Fruit fly (Drosophila melanogaster) whole organism, embryonic: ENCODE data around the gene CG11970.

Experiments used
- ATbp ChIP-seq: fragments of 200-800 bp; sonication (Bioruptor generic); optimal IDR thresholded peaks from 2 replicates; lab custom pipeline; 2017; ENCODE audit warnings: missing biosample characterization, mild to moderate bottlenecking, missing genetic modification characterization, missing genetic modification reagents
- C15 ChIP-seq: fragments of 200-800 bp; sonication (Bioruptor generic); IDR thresholded peaks from 3 replicates; pipeline ENCODE4 v1.3.6; 2022; ENCODE audit warnings: missing biosample characterization, missing genetic modification characterization
- CG10147 ChIP-seq: fragments of 200-800 bp; sonication (Bioruptor generic); optimal IDR thresholded peaks from 2 replicates; lab custom pipeline; 2019; ENCODE audit warnings: missing biosample characterization, mild to moderate bottlenecking, missing genetic modification characterization, moderate library complexity
- CG11695 ChIP-seq: fragments of 200-800 bp; sonication (Bioruptor generic); IDR thresholded peaks from 3 replicates; pipeline ENCODE4 v1.3.6; 2022; ENCODE audit warnings: missing biosample characterization, missing genetic modification characterization
- CG12769 ChIP-seq: fragments of 200-800 bp; sonication (Bioruptor generic); optimal IDR thresholded peaks from 2 replicates; lab custom pipeline; 2019; ENCODE audit warnings: missing biosample characterization, mild to moderate bottlenecking, missing genetic modification characterization, moderate library complexity
- CG14014 ChIP-seq: fragments of 200-800 bp; sonication (Bioruptor generic); IDR thresholded peaks from 2 replicates; pipeline ENCODE4 v1.3.6; 2022; ENCODE audit warnings: missing biosample characterization, missing genetic modification characterization
- CG15073 ChIP-seq: fragments of 200-800 bp; sonication (Bioruptor generic); optimal IDR thresholded peaks from 2 replicates; lab custom pipeline; 2016; ENCODE audit warnings: missing biosample characterization, missing genetic modification characterization
- CG17802 ChIP-seq: fragments of 200-800 bp; sonication (Bioruptor generic); optimal IDR thresholded peaks from 2 replicates; lab custom pipeline; 2018; ENCODE audit warnings: missing biosample characterization, mild to moderate bottlenecking, missing genetic modification characterization, moderate library complexity
- CG18476 ChIP-seq: fragments of 200-800 bp; sonication (Bioruptor generic); optimal IDR thresholded peaks from 2 replicates; lab custom pipeline; 2016; ENCODE audit warnings: missing biosample characterization, mild to moderate bottlenecking, missing genetic modification characterization
- CG18619 ChIP-seq: fragments of 200-800 bp; sonication (Bioruptor generic); optimal IDR thresholded peaks from 3 replicates; lab custom pipeline; 2017; ENCODE audit warnings: missing biosample characterization, mild to moderate bottlenecking, missing genetic modification characterization
- CG2199 ChIP-seq: fragments of 200-800 bp; sonication (Bioruptor generic); IDR thresholded peaks from 3 replicates; pipeline ENCODE4 v1.3.6; 2022; ENCODE audit warnings: missing biosample characterization, missing genetic modification characterization
- CG3281 ChIP-seq: fragments of 200-800 bp; sonication (Bioruptor generic); optimal IDR thresholded peaks from 3 replicates; lab custom pipeline; 2017; ENCODE audit warnings: missing biosample characterization, mild to moderate bottlenecking, missing genetic modification characterization
- CG6683 ChIP-seq: fragments of 200-800 bp; sonication (Bioruptor generic); optimal IDR thresholded peaks from 2 replicates; lab custom pipeline; 2017; ENCODE audit warnings: missing biosample characterization, mild to moderate bottlenecking, missing genetic modification characterization, missing genetic modification reagents
- CG7745 ChIP-seq: fragments of 200-800 bp; sonication (Bioruptor generic); optimal IDR thresholded peaks from 2 replicates; lab custom pipeline; 2018; ENCODE audit warnings: missing biosample characterization, mild to moderate bottlenecking, missing genetic modification characterization, moderate library complexity
- CG8281 ChIP-seq: fragments of 200-800 bp; sonication (Bioruptor generic); optimal IDR thresholded peaks from 2 replicates; lab custom pipeline; 2018; ENCODE audit warnings: missing biosample characterization, mild to moderate bottlenecking, missing genetic modification characterization, moderate library complexity
- Chrac-16 ChIP-seq: fragments of 200-800 bp; sonication (Bioruptor generic); optimal IDR thresholded peaks from 3 replicates; lab custom pipeline; 2016; ENCODE audit warnings: missing biosample characterization, missing genetic modification characterization
- HLH3B ChIP-seq: fragments of 200-800 bp; sonication (Bioruptor generic); IDR thresholded peaks from 2 replicates; pipeline ENCODE4 v1.3.6; 2022; ENCODE audit warnings: missing biosample characterization, missing genetic modification characterization
- Hand ChIP-seq: fragments of 200-800 bp; sonication (Bioruptor generic); optimal IDR thresholded peaks from 2 replicates; lab custom pipeline; 2017; ENCODE audit warnings: mild to moderate bottlenecking, missing biosample characterization, missing genetic modification reagents, missing genetic modification characterization
- Lim3 ChIP-seq: fragments of 200-800 bp; sonication (Bioruptor generic); IDR thresholded peaks from 2 replicates; pipeline ENCODE4 v1.3.6; 2022; ENCODE audit warnings: missing biosample characterization, missing genetic modification characterization
- Med ChIP-seq: fragments of 200-800 bp; sonication (Bioruptor generic); peaks from one replicate; lab custom pipeline; 2016; ENCODE audit warnings: missing biosample characterization, missing genetic modification characterization, mild to moderate bottlenecking, inconsistent platforms, moderate library complexity
- Sox100B ChIP-seq: fragments of 200-800 bp; sonication (Bioruptor generic); optimal IDR thresholded peaks from 3 replicates; lab custom pipeline; 2018; ENCODE audit warnings: missing biosample characterization, mild to moderate bottlenecking, missing genetic modification characterization
- Trl ChIP-seq, 3 experiments: fragments of >200 bp in 2 of 3; fragments of 200-800 bp in 1 of 3; sonication (Bioruptor generic) in 1 of 3; optimal IDR thresholded peaks; 2 replicates in 1 of 3; 3 replicates in 2 of 3; lab custom pipeline; 2016 to 2017; ENCODE audit warnings: missing biosample characterization in 1 of 3, missing genetic modification characterization in 1 of 3
- Xbp1 ChIP-seq: fragments of 200-800 bp; sonication (Bioruptor generic); optimal IDR thresholded peaks from 3 replicates; lab custom pipeline; 2016; ENCODE audit warnings: missing biosample characterization, mild to moderate bottlenecking, missing genetic modification characterization
- az2 ChIP-seq: fragments of 200-800 bp; sonication (Bioruptor generic); optimal IDR thresholded peaks from 3 replicates; lab custom pipeline; 2016; ENCODE audit warnings: missing biosample characterization, missing genetic modification characterization
- chif ChIP-seq, 2 experiments: fragments of 200-800 bp; sonication (Bioruptor generic); optimal IDR thresholded peaks; 3 replicates each; lab custom pipeline; 2016; ENCODE audit warnings: missing biosample characterization in 2 of 2, missing genetic modification characterization in 2 of 2
- grn ChIP-seq: fragments of 200-800 bp; sonication (Bioruptor generic); optimal IDR thresholded peaks from 3 replicates; lab custom pipeline; 2017; ENCODE audit warnings: missing biosample characterization, missing genetic modification characterization
- mirr ChIP-seq: fragments of 200-800 bp; sonication (Bioruptor generic); optimal IDR thresholded peaks from 3 replicates; lab custom pipeline; 2018; ENCODE audit warnings: missing biosample characterization, mild to moderate bottlenecking, missing genetic modification characterization
- nerfin-1 ChIP-seq: fragments of 200-800 bp; sonication (Bioruptor generic); optimal IDR thresholded peaks from 3 replicates; lab custom pipeline; 2019; ENCODE audit warnings: missing biosample characterization, mild to moderate bottlenecking, missing genetic modification characterization, moderate library complexity
- onecut ChIP-seq: fragments of 200-800 bp; sonication (Bioruptor generic); IDR thresholded peaks from 2 replicates; pipeline ENCODE4 v1.3.6; 2022; ENCODE audit warnings: missing biosample characterization, missing genetic modification characterization
- pfk ChIP-seq: fragments of 200-800 bp; sonication (Bioruptor generic); optimal IDR thresholded peaks from 2 replicates; lab custom pipeline; 2018; ENCODE audit warnings: missing biosample characterization, mild to moderate bottlenecking, missing genetic modification characterization, moderate library complexity
- pros ChIP-seq: fragments of 200-800 bp; sonication (Bioruptor generic); optimal IDR thresholded peaks from 3 replicates; lab custom pipeline; 2019; ENCODE audit warnings: missing biosample characterization, mild to moderate bottlenecking, missing genetic modification characterization, moderate library complexity
- ro ChIP-seq: fragments of 200-800 bp; sonication (Bioruptor generic); IDR thresholded peaks from 2 replicates; pipeline ENCODE4 v1.3.6; 2022; ENCODE audit warnings: missing biosample characterization, missing genetic modification characterization
- sd ChIP-seq: fragments of 200-800 bp; sonication (Bioruptor generic); optimal IDR thresholded peaks from 3 replicates; lab custom pipeline; 2018; ENCODE audit warnings: missing biosample characterization, mild to moderate bottlenecking, missing genetic modification characterization, moderate library complexity
- sob ChIP-seq: fragments of 200-800 bp; sonication (Bioruptor generic); IDR thresholded peaks from 2 replicates; pipeline ENCODE4 v1.3.6; 2022; ENCODE audit warnings: missing biosample characterization, missing genetic modification characterization
- sr ChIP-seq: fragments of 200-800 bp; sonication (Bioruptor generic); IDR thresholded peaks from 3 replicates; pipeline ENCODE4 v1.3.6; 2022; ENCODE audit warnings: missing biosample characterization, missing genetic modification characterization
- tna ChIP-seq: fragments of 200-800 bp; sonication (Bioruptor generic); IDR thresholded peaks from 2 replicates; pipeline ENCODE4 v1.3.6; 2022; ENCODE audit warnings: missing biosample characterization, missing genetic modification characterization; ENCODE audit not compliant: partially characterized antibody

The CG11970 gene

dm6 chr3R:8980776-8981165 lies 3.7 kb upstream of the CG11970 start, which contains the start of gene CAHbeta (continued):
- TF ChIP-seq CG3281 (GFP tag; lab: Kevin White, UChicago) (peak; percentile 5), Hand (peak; percentile 65), grn (GFP tag; lab: Kevin White, UChicago) (no peak), az2 (GFP tag; lab: Kevin White, UChicago) (no peak), pros (GFP tag; lab: Kevin White, UChicago) (no peak), Xbp1 (GFP tag; lab: Kevin White, UChicago) (no peak), pfk (GFP tag; lab: Kevin White, UChicago) (no peak), chif (GFP tag; optimal IDR thresholded peaks at IDR 0.05; lab: Kevin White, UChicago) (no peak), ATbp (GFP tag; lab: Kevin White, UChicago) (no peak), Med (GFP tag; lab: Kevin White, UChicago) (peak; percentile 82), CG10147 (GFP tag; lab: Kevin White, UChicago) (peak; percentile 7), CG17802 (tag; lab: Kevin White, UChicago) (no peak), HLH3B (GFP tag; lab: Robert Waterston, UW) (no peak), CG15073 (GFP tag; lab: Kevin White, UChicago) (no peak), C15 (GFP tag; lab: Robert Waterston, UW) (no peak), CG18619 (GFP tag; lab: Kevin White, UChicago) (no peak), CG14014 (GFP tag; lab: Robert Waterston, UW) (no peak; the same call in 1 of the 2 replicates), onecut (0 out of 2 replicates have a peak, but pooled peaks have one; percentile 12), sd (tag; lab: Kevin White, UChicago) (peak; percentile 73)
- TF ChIP-seq, all 482 proteins: peak for 49

- TF ChIP-seq CG18476 (GFP tag; lab: Kevin White, UChicago) = no peak
- TF ChIP-seq CG2199 (GFP tag; lab: Robert Waterston, UW) = peak; percentile 12; the same call in 1 of the 3 replicates
- TF ChIP-seq ro (GFP tag; lab: Robert Waterston, UW) = no peak
- TF ChIP-seq mirr (GFP tag; lab: Kevin White, UChicago) = peak; percentile 57
- TF ChIP-seq tna = peak; percentile 13; the same call in 1 of the 2 replicates
- TF ChIP-seq CG6683 (GFP tag; lab: Kevin White, UChicago) = no peak
- no peak for TF ChIP-seq CG12769 (tag; lab: Kevin White, UChicago)
- TF ChIP-seq Chrac-16 = no peak
- TF ChIP-seq CG11695 (GFP tag; lab: Robert Waterston, UW) = peak; percentile 56; the same call in 2 of the 3 replicates
- peak; percentile 56 for TF ChIP-seq CG7745 (tag; lab: Kevin White, UChicago)
- TF ChIP-seq sob (GFP tag; lab: Robert Waterston, UW) = peak; percentile 6; the same call in 1 of the 2 replicates
- peak in 1 of 2 experiments; percentile 50 for TF ChIP-seq Trl (optimal IDR thresholded peaks at IDR 0.05; lab: Kevin White, UChicago)
- TF ChIP-seq Trl (GFP tag; optimal IDR thresholded peaks at IDR 0.05; lab: Kevin White, UChicago) = no peak
- TF ChIP-seq CG8281 = peak; percentile 32
- TF ChIP-seq nerfin-1 (tag; lab: Kevin White, UChicago) = no peak
- no peak for TF ChIP-seq Sox100B
- peak; percentile 64 for TF ChIP-seq Med (GFP tag; lab: Kevin White, UChicago)
- 0 out of 2 replicates have a peak, but pooled peaks have one; percentile 12 for TF ChIP-seq Lim3 (GFP tag; lab: Robert Waterston, UW)
- 0 out of 3 replicates have a peak, but pooled peaks have one; percentile 4 for TF ChIP-seq sr (GFP tag; lab: Robert Waterston, UW)
Measured at dm6 chr3R:8981209-8981996, 3.1 kb upstream of the CG11970 start.
